Fruit fly (Drosophila melanogaster): ENCODE results near the gene tna.

The tna gene

DNA sequence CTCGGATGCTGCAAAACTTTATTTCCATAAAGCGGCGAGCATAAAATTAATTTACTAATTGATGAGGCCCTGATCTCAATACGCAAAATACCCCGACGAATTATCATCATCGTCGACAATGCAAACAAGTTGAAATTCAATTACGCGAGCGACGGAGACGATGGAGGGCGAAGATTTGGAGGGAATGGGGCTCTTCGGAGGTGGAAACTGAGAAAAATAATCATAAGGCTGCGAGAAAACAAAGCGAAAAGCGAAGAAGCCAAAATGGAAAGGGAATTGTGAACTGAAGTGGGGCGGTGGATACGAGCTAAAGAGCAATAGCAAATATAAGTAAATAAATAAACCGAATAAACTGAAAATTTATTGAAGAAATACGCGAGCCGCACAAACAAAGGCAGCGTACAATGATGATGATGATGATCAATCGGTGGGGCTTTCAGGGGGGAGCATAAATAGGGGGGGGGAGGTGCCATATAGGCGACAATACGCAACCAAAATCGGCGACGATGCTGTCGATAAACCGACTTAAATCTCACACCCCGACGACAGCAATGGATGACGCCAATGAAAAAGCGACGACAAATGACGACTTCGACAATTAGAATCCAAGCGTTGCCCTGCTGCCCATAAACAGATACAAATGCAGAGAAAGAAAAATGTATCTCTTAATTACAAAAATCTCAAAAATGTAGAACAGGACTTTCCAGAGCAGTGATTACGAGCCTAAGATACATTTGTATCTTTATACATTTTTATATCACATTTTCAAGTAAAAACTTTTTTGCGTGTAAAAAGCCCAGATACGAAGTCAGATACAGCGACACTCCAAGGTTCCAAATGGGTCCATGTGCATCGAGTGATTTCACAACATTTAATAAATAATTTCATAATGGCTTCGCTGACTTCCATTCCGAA lies 2.8 kb downstream of the tna start (continued):
- peak; percentile 77 for TF ChIP-seq CG11504 (tag; optimal IDR thresholded peaks at IDR 0.05)
- peak; percentile 91 for TF ChIP-seq sens (GFP tag)
- peak; percentile 57 for TF ChIP-seq Rx (GFP tag; IDR thresholded peaks at IDR 0.05)
- TF ChIP-seq caup (GFP tag; optimal IDR thresholded peaks at IDR 0.05; ENCODE audit: severe bottlenecking) = peak; percentile 53
- no peak for TF ChIP-seq CG10274 (GFP tag; optimal IDR thresholded peaks at IDR 0.05)
- TF ChIP-seq klu (GFP tag; IDR thresholded peaks at IDR 0.05) = no peak
- TF ChIP-seq CG13123 (GFP tag; optimal IDR thresholded peaks at IDR 0.05) = peak; percentile 14
- TF ChIP-seq CG18619 (GFP tag; optimal IDR thresholded peaks at IDR 0.05) = peak; percentile 44
- TF ChIP-seq Dp (GFP tag; optimal IDR thresholded peaks at IDR 0.05) = no peak
- peak; percentile 59 for TF ChIP-seq Camta (GFP tag; optimal IDR thresholded peaks at IDR 0.05)
- no peak for TF ChIP-seq CG14860 (GFP tag; IDR thresholded peaks at IDR 0.05; ENCODE audit: partially characterized antibody)
- TF ChIP-seq croc (GFP tag; conservative IDR thresholded peaks at IDR 0.05) = 0 out of 3 replicates have a peak, but pooled peaks have one; percentile 18
- TF ChIP-seq CG12236 (GFP tag; optimal IDR thresholded peaks at IDR 0.05) = no peak
- TF ChIP-seq CG8359 (GFP tag; optimal IDR thresholded peaks at IDR 0.05; ENCODE audit: borderline replicate concordance) = no peak
- TF ChIP-seq CG7987 (GFP tag; optimal IDR thresholded peaks at IDR 0.05) = no peak
- no peak for TF ChIP-seq CG8478 (optimal IDR thresholded peaks at IDR 0.05)
- TF ChIP-seq dmrt11E (tag; optimal IDR thresholded peaks at IDR 0.05) = peak; percentile 12
- no peak for TF ChIP-seq ac (GFP tag; optimal IDR thresholded peaks at IDR 0.05)
- TF ChIP-seq jumu (GFP tag; optimal IDR thresholded peaks at IDR 0.05) = peak; percentile 48
- TF ChIP-seq pfk (GFP tag; optimal IDR thresholded peaks at IDR 0.05) = no peak
- TF ChIP-seq Fer1 (GFP tag; optimal IDR thresholded peaks at IDR 0.05) = peak; percentile 62
- TF ChIP-seq CG13424 (tag; optimal IDR thresholded peaks at IDR 0.05) = peak; percentile 71
- peak; percentile 64 for TF ChIP-seq Ets65A (GFP tag)
- peak; percentile 58 for TF ChIP-seq CG10209 (GFP tag; optimal IDR thresholded peaks at IDR 0.05)
- TF ChIP-seq MESR4 (GFP tag; optimal IDR thresholded peaks at IDR 0.05) = no peak
- peak; percentile 66 for TF ChIP-seq CG7556 (GFP tag; optimal IDR thresholded peaks at IDR 0.05)
- no peak for TF ChIP-seq CrebB (tag; optimal IDR thresholded peaks at IDR 0.05)
- 0 out of 2 replicates have a peak, but pooled peaks have one; percentile 21 for TF ChIP-seq CG11085 (GFP tag; IDR thresholded peaks at IDR 0.05)
- TF ChIP-seq NC2α (GFP tag; optimal IDR thresholded peaks at IDR 0.05) = no peak
- peak; percentile 8 for TF ChIP-seq CG10565 (GFP tag; optimal IDR thresholded peaks at IDR 0.05)
- TF ChIP-seq tna (GFP tag; IDR thresholded peaks at IDR 0.05; ENCODE audit: partially characterized antibody) = no peak
- TF ChIP-seq C15 (GFP tag; IDR thresholded peaks at IDR 0.05) = no peak
- 0 out of 3 replicates have a peak, but pooled peaks have one; percentile 28 for TF ChIP-seq CG2889 (GFP tag; IDR thresholded peaks at IDR 0.05)
- no peak for TF ChIP-seq zen (tag; optimal IDR thresholded peaks at IDR 0.05)
- TF ChIP-seq chif (GFP tag; optimal IDR thresholded peaks at IDR 0.05) = peak; percentile 41 to 62
- no peak for TF ChIP-seq CG33557 (GFP tag; optimal IDR thresholded peaks at IDR 0.05)
- TF ChIP-seq pros (GFP tag; optimal IDR thresholded peaks at IDR 0.05) = no peak
- peak; percentile 88 for TF ChIP-seq ci (GFP tag; IDR thresholded peaks at IDR 0.05)
- TF ChIP-seq CG14667 (GFP tag; IDR thresholded peaks at IDR 0.05) = peak; percentile 25; the same call in 1 of the 2 replicates
- no peak for TF ChIP-seq CG1832 (GFP tag; optimal IDR thresholded peaks at IDR 0.05)
- no peak for TF ChIP-seq pita (GFP tag; optimal IDR thresholded peaks at IDR 0.05)
- TF ChIP-seq CG2120 (GFP tag; optimal IDR thresholded peaks at IDR 0.05) = peak; percentile 68
- TF ChIP-seq sd (tag; optimal IDR thresholded peaks at IDR 0.05) = peak; percentile 9
- TF ChIP-seq mld (GFP tag; IDR thresholded peaks at IDR 0.05; ENCODE audit: partially characterized antibody) = no peak
- peak; percentile 39 for TF ChIP-seq Atf-2 (GFP tag; optimal IDR thresholded peaks at IDR 0.05)
- peak; percentile 41 for TF ChIP-seq eyg (GFP tag; optimal IDR thresholded peaks at IDR 0.05)
- TF ChIP-seq Deaf1 (tag; optimal IDR thresholded peaks at IDR 0.05) = peak; percentile 26
- no peak for TF ChIP-seq dan (GFP tag; IDR thresholded peaks at IDR 0.05)

Measured in whole organism, embryonic.